Worm (Caenorhabditis elegans) whole organism, young adult: ENCODE measurements around the gene nhr-183.

ENCODE experiments used
- B0035.1 ChIP-seq: sonication (generic microtip); optimal IDR thresholded peaks from 2 replicates; lab custom pipeline; 2016; ENCODE audit warnings: missing genetic modification characterization, mild to moderate bottlenecking, missing compliant biosample characterization, missing genotype, missing genetic modification reagents
- F49E8.2 ChIP-seq: sonication (generic microtip); optimal IDR thresholded peaks from 3 replicates; lab custom pipeline; 2017; ENCODE audit warnings: missing genetic modification characterization, mild to moderate bottlenecking, missing compliant biosample characterization, antibody characterized with exemption, moderate library complexity; ENCODE audit not compliant: insufficient read depth
- F55B11.4 ChIP-seq: sonication (generic microtip); optimal IDR thresholded peaks from 2 replicates; lab custom pipeline; 2016; ENCODE audit warnings: missing compliant biosample characterization, missing genetic modification characterization, borderline replicate concordance; ENCODE audit not compliant: insufficient read depth
- F57A8.1 ChIP-seq: fragments of 200-800 bp; sonication (Bioruptor generic); optimal IDR thresholded peaks from 2 replicates; lab custom pipeline; 2018; ENCODE audit warnings: mild to moderate bottlenecking, missing genetic modification characterization, moderate library complexity, missing compliant biosample characterization
- K11D2.4 ChIP-seq: fragments of 200-800 bp; sonication (Bioruptor generic); IDR thresholded peaks from 2 replicates; pipeline ENCODE4 v1.3.6; 2022; ENCODE audit warnings: missing genetic modification reagents, missing genetic modification characterization, missing compliant biosample characterization
- K12H6.12 ChIP-seq: fragments of 200-800 bp; sonication (Bioruptor generic); optimal IDR thresholded peaks from 2 replicates; lab custom pipeline; 2018; ENCODE audit warnings: mild to moderate bottlenecking, missing genetic modification characterization, missing compliant biosample characterization
- T07F8.4 ChIP-seq: sonication (generic microtip); optimal IDR thresholded peaks from 2 replicates; lab custom pipeline; 2016; ENCODE audit warnings: mild to moderate bottlenecking, missing genetic modification characterization, moderate library complexity, missing compliant biosample characterization
- atf-7 ChIP-seq: sonication (generic microtip); optimal IDR thresholded peaks from 2 replicates; lab custom pipeline; 2017; ENCODE audit warnings: mild to moderate bottlenecking, missing genetic modification characterization, missing compliant biosample characterization
- athp-1 ChIP-seq: sonication (generic microtip); optimal IDR thresholded peaks from 2 replicates; lab custom pipeline; 2017; ENCODE audit warnings: mild to moderate bottlenecking, missing genetic modification characterization, missing compliant biosample characterization
- ccch-3 ChIP-seq: fragments of 200-800 bp; sonication (Bioruptor generic); optimal IDR thresholded peaks from 2 replicates; lab custom pipeline; 2018; ENCODE audit warnings: mild to moderate bottlenecking, missing genetic modification characterization, missing compliant biosample characterization
- cebp-2 ChIP-seq: fragments of 200-800 bp; sonication (Bioruptor generic); IDR thresholded peaks from 2 replicates; pipeline ENCODE4 v1.3.6; 2022; ENCODE audit warnings: missing genetic modification characterization, missing compliant biosample characterization
- ceh-40 ChIP-seq: fragments of 200-800 bp; sonication (Bioruptor generic); IDR thresholded peaks from 2 replicates; pipeline ENCODE4 v1.3.6; 2022; ENCODE audit warnings: missing genetic modification characterization, missing compliant biosample characterization
- ceh-79 ChIP-seq: sonication (generic microtip); optimal IDR thresholded peaks from 2 replicates; lab custom pipeline; 2017; ENCODE audit warnings: mild to moderate bottlenecking, missing genetic modification characterization, missing compliant biosample characterization
- chd-7 ChIP-seq: sonication (generic microtip); optimal IDR thresholded peaks from 2 replicates; lab custom pipeline; 2016; ENCODE audit warnings: mild to moderate bottlenecking, missing genetic modification characterization, moderate library complexity, missing compliant biosample characterization
- dox-1 ChIP-seq: fragments of 200-800 bp; sonication (Bioruptor generic); IDR thresholded peaks from 2 replicates; pipeline ENCODE4 v1.3.6; 2022; ENCODE audit warnings: missing genetic modification reagents, missing genetic modification characterization, missing compliant biosample characterization
- dpff-1 ChIP-seq: sonication (generic microtip); optimal IDR thresholded peaks from 2 replicates; lab custom pipeline; 2017; ENCODE audit warnings: mild to moderate bottlenecking, missing genetic modification characterization, missing compliant biosample characterization
- efl-1 ChIP-seq: fragments of 150-350 bp; optimal IDR thresholded peaks from 2 replicates; lab custom pipeline; 2014; ENCODE audit warnings: missing biosample characterization, missing genetic modification reagents, missing genetic modification characterization
- egrh-3 ChIP-seq: fragments of 200-800 bp; sonication (Bioruptor generic); IDR thresholded peaks from 2 replicates; pipeline ENCODE4 v1.3.6; 2022; ENCODE audit warnings: missing genetic modification reagents, missing genetic modification characterization, missing compliant biosample characterization
- ekl-4 ChIP-seq: fragments of 200-800 bp; sonication (Bioruptor generic); IDR thresholded peaks from 2 replicates; pipeline ENCODE4 v1.3.6; 2022; ENCODE audit warnings: missing genetic modification reagents, missing genetic modification characterization, missing compliant biosample characterization
- ets-4 ChIP-seq: fragments of 200-800 bp; sonication (Bioruptor generic); optimal IDR thresholded peaks from 2 replicates; lab custom pipeline; 2018; ENCODE audit warnings: mild to moderate bottlenecking, missing genetic modification characterization, missing compliant biosample characterization
- fkh-3 ChIP-seq: sonication (generic microtip); optimal IDR thresholded peaks from 2 replicates; lab custom pipeline; 2016; ENCODE audit warnings: mild to moderate bottlenecking, missing genetic modification characterization, missing compliant biosample characterization
- him-1 ChIP-seq: sonication (generic microtip); optimal IDR thresholded peaks from 2 replicates; lab custom pipeline; 2016; ENCODE audit warnings: missing genotype, missing genetic modification reagents, missing genetic modification characterization, missing compliant biosample characterization
- hlh-26 ChIP-seq: fragments of 200-800 bp; sonication (Bioruptor generic); conservative IDR thresholded peaks from 2 replicates; pipeline ENCODE4 v1.3.6; 2022; ENCODE audit warnings: missing genetic modification reagents, missing genetic modification characterization, missing compliant biosample characterization
- hmg-1.2 ChIP-seq: fragments of 200-800 bp; sonication (Bioruptor generic); IDR thresholded peaks from 2 replicates; pipeline ENCODE4 v1.3.6; 2022; ENCODE audit warnings: missing genetic modification reagents, missing genetic modification characterization, missing compliant biosample characterization
- hmg-20 ChIP-seq: fragments of 200-800 bp; sonication (Bioruptor generic); IDR thresholded peaks from 2 replicates; pipeline ENCODE4 v1.3.6; 2022; ENCODE audit warnings: missing genetic modification reagents, missing genetic modification characterization, missing compliant biosample characterization
- lag-1 ChIP-seq: fragments of 200-800 bp; sonication (Bioruptor generic); IDR thresholded peaks from 2 replicates; pipeline ENCODE4 v1.3.6; 2022; ENCODE audit warnings: missing genetic modification reagents, missing genetic modification characterization, missing compliant biosample characterization
- lsl-1 ChIP-seq: fragments of 200-800 bp; sonication (Bioruptor generic); optimal IDR thresholded peaks from 2 replicates; lab custom pipeline; 2018; ENCODE audit warnings: mild to moderate bottlenecking, missing genetic modification characterization, moderate library complexity, missing compliant biosample characterization
- madf-8 ChIP-seq: fragments of 200-800 bp; sonication (Bioruptor generic); conservative IDR thresholded peaks from 2 replicates; pipeline ENCODE4 v1.3.6; 2022; ENCODE audit warnings: missing genetic modification reagents, missing genetic modification characterization, missing compliant biosample characterization
- mes-4 ChIP-seq: sonication (generic microtip); optimal IDR thresholded peaks from 2 replicates; lab custom pipeline; 2016; ENCODE audit warnings: missing genotype, missing genetic modification characterization, missing compliant biosample characterization
- nhr-27 ChIP-seq: fragments of 200-800 bp; sonication (Bioruptor generic); optimal IDR thresholded peaks from 2 replicates; lab custom pipeline; 2018; ENCODE audit warnings: mild to moderate bottlenecking, missing genetic modification characterization, moderate library complexity, missing compliant biosample characterization
- nhr-80 ChIP-seq: sonication (generic microtip); optimal IDR thresholded peaks from 2 replicates; lab custom pipeline; 2016; ENCODE audit warnings: missing genetic modification characterization, missing compliant biosample characterization
- pbrm-1 ChIP-seq: fragments of 200-800 bp; sonication (Bioruptor generic); IDR thresholded peaks from 2 replicates; pipeline ENCODE4 v1.3.6; 2022; ENCODE audit warnings: missing genetic modification reagents, missing genetic modification characterization, missing compliant biosample characterization
- pha-4 ChIP-seq: fragments of 150-350 bp; sonication (generic microtip); optimal IDR thresholded peaks from 2 replicates; lab custom pipeline; 2014; ENCODE audit warnings: missing biosample characterization, missing genetic modification reagents, missing genetic modification characterization
- snpc-1.1 ChIP-seq: sonication (generic microtip); optimal IDR thresholded peaks from 2 replicates; lab custom pipeline; 2017; ENCODE audit warnings: missing genetic modification characterization, mild to moderate bottlenecking, missing compliant biosample characterization, antibody characterized with exemption, moderate library complexity, missing genotype, missing genetic modification reagents; ENCODE audit not compliant: insufficient read depth
- snpc-1.3 ChIP-seq: sonication (generic microtip); optimal IDR thresholded peaks from 2 replicates; lab custom pipeline; 2017; ENCODE audit warnings: missing genetic modification characterization, mild to moderate bottlenecking, missing compliant biosample characterization, antibody characterized with exemption, moderate library complexity, missing genotype, missing genetic modification reagents; ENCODE audit not compliant: insufficient read depth
- sptf-2 ChIP-seq: fragments of 200-800 bp; sonication (Bioruptor generic); optimal IDR thresholded peaks from 2 replicates; lab custom pipeline; 2018; ENCODE audit warnings: mild to moderate bottlenecking, missing genetic modification characterization, missing compliant biosample characterization
- tbx-9 ChIP-seq: sonication (generic microtip); optimal IDR thresholded peaks from 2 replicates; lab custom pipeline; 2016; ENCODE audit warnings: borderline replicate concordance, missing genetic modification characterization, inconsistent platforms, missing compliant biosample characterization
- unc-130 ChIP-seq: sonication (generic microtip); optimal IDR thresholded peaks from 2 replicates; lab custom pipeline; 2016; ENCODE audit warnings: missing genetic modification reagents, missing genetic modification characterization, missing compliant biosample characterization
- ztf-28 ChIP-seq: fragments of 200-800 bp; sonication (Bioruptor generic); IDR thresholded peaks from 2 replicates; pipeline ENCODE4 v1.3.6; 2022; ENCODE audit warnings: missing genetic modification reagents, missing genetic modification characterization, missing compliant biosample characterization

Gene nhr-183

DNA sequence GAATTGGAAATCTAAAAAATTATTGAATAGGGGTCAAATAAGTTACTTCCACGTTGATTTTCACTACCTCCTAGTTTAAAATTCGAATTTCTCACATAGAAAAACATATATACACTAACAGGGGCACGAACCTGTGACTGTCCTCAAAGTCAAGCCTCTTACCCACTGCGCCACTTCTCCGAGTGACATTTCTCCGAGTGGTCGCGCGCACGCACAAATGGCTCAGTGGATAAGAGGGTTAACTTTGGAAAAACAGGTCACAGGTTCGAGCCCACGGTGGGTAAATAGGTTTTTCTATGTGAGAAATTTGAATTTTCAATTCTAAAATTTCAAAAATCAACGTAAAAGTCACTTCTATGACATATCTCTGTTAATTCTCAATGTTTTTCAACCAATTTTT, 12.8 kb upstream of the nhr-183 start (continued):
- TF ChIP-seq dpff-1 (tag; lab: Kevin White, UChicago) (no peak), B0035.1 (no peak), hmg-1.2 (peak; percentile 10; the same call in 1 of the 2 replicates), atf-7 (no peak), F49E8.2 (no peak), F55B11.4 (no peak), lag-1 (no peak), sptf-2 (GFP tag; lab: Kevin White, UChicago) (no peak), T07F8.4 (tag; lab: Kevin White, UChicago) (no peak), nhr-27 (tag; lab: Kevin White, UChicago) (no peak), efl-1 (peak; percentile 14), F57A8.1 (no peak), lsl-1 (GFP tag; lab: Kevin White, UChicago) (no peak), dox-1 (GFP tag; lab: Robert Waterston, UW) (peak; percentile 26; the same call in 1 of the 2 replicates), K11D2.4 (GFP tag; lab: Robert Waterston, UW) (no peak), tbx-9 (tag; lab: Kevin White, UChicago) (no peak), mes-4 (no peak), egrh-3 (peak; percentile 22; the same call in 1 of the 2 replicates)
- TF ChIP-seq, all 124 proteins: peak for 9

DNA sequence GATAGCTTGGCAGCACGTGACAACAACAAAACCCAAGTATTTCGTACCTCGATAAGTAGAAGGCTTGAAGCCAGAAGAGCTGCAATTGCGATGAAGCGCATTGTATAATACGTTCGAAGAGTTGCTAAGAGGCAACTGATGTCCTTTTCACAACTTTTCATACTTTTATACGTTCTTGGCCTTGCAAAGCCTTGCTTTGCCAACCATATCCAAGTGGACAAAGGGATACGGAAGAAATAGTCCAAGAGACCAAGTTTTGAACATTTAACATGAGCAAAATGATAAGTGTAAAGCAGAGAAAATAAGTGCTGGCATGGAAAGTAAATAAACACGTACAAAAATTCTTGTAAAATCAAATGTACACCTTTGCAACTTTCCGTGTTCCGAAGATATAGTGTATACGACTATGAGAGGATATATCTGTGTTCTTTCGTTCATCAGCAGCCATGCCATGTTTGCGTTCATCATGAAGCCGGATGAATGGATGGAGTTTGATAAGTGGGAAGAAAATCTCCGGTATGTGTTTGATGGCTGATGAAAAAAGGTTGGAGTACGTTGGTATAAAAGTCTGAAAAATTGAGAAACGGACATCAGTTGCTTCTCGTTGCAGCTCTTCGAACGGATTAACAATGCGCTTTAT, 9.9 kb upstream of the nhr-183 start, which contains the start of the genes Y5H2A.4 and abu-4:
Gene Y5H2A.4 (minus strand): TSS at position 101 of the 640 bp plus-strand sequence.
Gene abu-4 (plus strand): TSS at position 590 of the 640 bp plus-strand sequence.
- TF ChIP-seq unc-130 (GFP tag; lab: Kevin White, UChicago), result no peak
- no peak for TF ChIP-seq ccch-3 (GFP tag; lab: Kevin White, UChicago)
- no peak for TF ChIP-seq F55B11.4
- TF ChIP-seq cebp-2, result no peak
- TF ChIP-seq hlh-26 (GFP tag; lab: Robert Waterston, UW), result no peak
- no peak for TF ChIP-seq lag-1
- TF ChIP-seq F49E8.2, result no peak
- TF ChIP-seq, all 124 proteins: peak for 0

- TF ChIP-seq pbrm-1 (GFP tag; lab: Robert Waterston, UW) (no peak), hlh-26 (GFP tag; lab: Robert Waterston, UW) (no peak), lag-1 (no peak), cebp-2 (no peak), nhr-80 (tag; lab: Kevin White, UChicago) (no peak), sptf-2 (GFP tag; lab: Kevin White, UChicago) (no peak), snpc-1.1 (tag; lab: Kevin White, UChicago) (no peak), him-1 (tag; lab: Kevin White, UChicago) (no peak)
Observed at ce11 chrV:2271750-2272149, 7.3 kb upstream of the nhr-183 start, which contains the start of gene Y5H2A.1. TSS of gene Y5H2A.1 (minus strand) at chrV:2271850.

ce11 chrV:2266958-2267357, 2.5 kb upstream of the nhr-183 start, which contains the start of gene nhr-275:
TSS of gene nhr-275 (minus strand) at chrV:2267058.
- no peak for TF ChIP-seq pha-4
- TF ChIP-seq, all 124 proteins: peak for 0

DNA sequence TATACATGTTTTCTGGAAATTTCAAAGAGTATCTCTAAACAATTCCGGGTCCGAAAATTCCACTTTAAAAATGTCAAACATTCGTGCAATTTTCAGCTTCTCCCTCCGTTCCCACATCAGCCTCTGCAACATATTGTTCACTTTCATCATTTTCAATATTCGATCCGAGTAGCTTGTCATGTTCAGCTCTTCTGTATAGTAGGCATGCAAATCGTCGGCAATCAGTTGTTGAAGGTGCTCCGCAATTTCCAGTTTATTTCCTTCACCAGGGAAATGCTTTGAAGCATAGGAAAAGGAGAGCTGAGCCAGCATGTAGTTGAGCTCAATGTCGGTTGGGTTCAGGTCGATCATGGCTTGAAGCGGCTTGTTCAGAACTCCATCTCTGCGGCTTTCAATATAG, 491 bp upstream of the nhr-183 start:
- TF ChIP-seq hmg-20 (GFP tag; lab: Robert Waterston, UW) (no peak), madf-8 (GFP tag; lab: Robert Waterston, UW) (no peak), ceh-79 (tag; lab: Kevin White, UChicago) (no peak), ekl-4 (GFP tag; lab: Robert Waterston, UW) (no peak), ets-4 (no peak), fkh-3 (no peak), ceh-40 (GFP tag; lab: Robert Waterston, UW) (no peak), atf-7 (no peak), chd-7 (no peak), athp-1 (tag; lab: Kevin White, UChicago) (no peak), nhr-80 (tag; lab: Kevin White, UChicago) (no peak), ztf-28 (GFP tag; lab: Robert Waterston, UW) (no peak), snpc-1.3 (tag; lab: Kevin White, UChicago) (no peak), K12H6.12 (tag; lab: Kevin White, UChicago) (no peak)
